Worm (Caenorhabditis elegans) whole organism, late embryonic: ENCODE measurements around the gene srlf-15.

Experiments used
- F13H6.1 ChIP-seq: sonication (generic microtip); optimal IDR thresholded peaks from 2 replicates; lab custom pipeline; 2016; ENCODE audit warnings: missing genetic modification characterization, missing compliant biosample characterization
- K09A11.1 ChIP-seq: sonication (generic microtip); optimal IDR thresholded peaks from 2 replicates; lab custom pipeline; 2017; ENCODE audit warnings: antibody characterized with exemption, mild to moderate bottlenecking, missing genetic modification characterization, missing compliant biosample characterization; ENCODE audit not compliant: insufficient read depth
- T23F11.4 ChIP-seq: fragments of 200-800 bp; sonication (Bioruptor generic); optimal IDR thresholded peaks from 2 replicates; lab custom pipeline; 2018; ENCODE audit warnings: mild to moderate bottlenecking, missing genetic modification characterization, missing compliant biosample characterization
- Y22D7AL.16 ChIP-seq: sonication (generic microtip); optimal IDR thresholded peaks from 2 replicates; lab custom pipeline; 2016; ENCODE audit warnings: missing genetic modification characterization, missing compliant biosample characterization
- ama-1 ChIP-seq: fragments of 150-350 bp; optimal IDR thresholded peaks from 2 replicates; lab custom pipeline; 2014
- ceh-14 ChIP-seq: sonication (generic microtip); optimal IDR thresholded peaks from 2 replicates; lab custom pipeline; 2016; ENCODE audit warnings: missing genotype, missing genetic modification characterization, missing compliant biosample characterization
- ceh-18 ChIP-seq: sonication (generic microtip); optimal IDR thresholded peaks from 2 replicates; lab custom pipeline; 2016; ENCODE audit warnings: missing genetic modification characterization, missing compliant biosample characterization
- ceh-22 ChIP-seq: sonication (generic microtip); optimal IDR thresholded peaks from 2 replicates; lab custom pipeline; 2017; ENCODE audit warnings: missing biosample characterization, missing genetic modification characterization
- ceh-31 ChIP-seq: sonication (generic microtip); optimal IDR thresholded peaks from 2 replicates; lab custom pipeline; 2016; ENCODE audit warnings: missing genetic modification characterization, missing compliant biosample characterization
- ceh-48 ChIP-seq: sonication (generic microtip); optimal IDR thresholded peaks from 2 replicates; lab custom pipeline; 2016; ENCODE audit warnings: missing genetic modification characterization, inconsistent platforms, missing compliant biosample characterization
- ceh-9 ChIP-seq: sonication (generic microtip); optimal IDR thresholded peaks from 2 replicates; lab custom pipeline; 2016; ENCODE audit warnings: mild to moderate bottlenecking, missing genetic modification characterization, inconsistent platforms, missing compliant biosample characterization
- dve-1 ChIP-seq: sonication (generic microtip); optimal IDR thresholded peaks from 2 replicates; lab custom pipeline; 2017; ENCODE audit warnings: antibody characterized with exemption, mild to moderate bottlenecking, missing genetic modification characterization, missing compliant biosample characterization
- elt-4 ChIP-seq: sonication (generic microtip); optimal IDR thresholded peaks from 2 replicates; lab custom pipeline; 2016; ENCODE audit warnings: missing genetic modification characterization, missing compliant biosample characterization
- ets-4 ChIP-seq: sonication (generic microtip); optimal IDR thresholded peaks from 2 replicates; lab custom pipeline; 2016; ENCODE audit warnings: missing genetic modification characterization, missing compliant biosample characterization
- eyg-1 ChIP-seq: sonication (generic microtip); optimal IDR thresholded peaks from 2 replicates; lab custom pipeline; 2016; ENCODE audit warnings: missing genotype, missing genetic modification characterization, missing compliant biosample characterization
- fax-1 ChIP-seq: sonication (generic microtip); optimal IDR thresholded peaks from 2 replicates; lab custom pipeline; 2016; ENCODE audit warnings: missing genotype, missing genetic modification characterization, missing compliant biosample characterization
- fkh-10 ChIP-seq: fragments of 150-350 bp; optimal IDR thresholded peaks from 2 replicates; lab custom pipeline; 2014; ENCODE audit warnings: missing biosample characterization, missing genetic modification reagents, missing genetic modification characterization
- fkh-6 ChIP-seq: sonication (generic microtip); optimal IDR thresholded peaks from 2 replicates; lab custom pipeline; 2016; ENCODE audit warnings: missing genetic modification characterization, missing compliant biosample characterization
- hlh-15 ChIP-seq: sonication (generic microtip); optimal IDR thresholded peaks from 2 replicates; lab custom pipeline; 2016; ENCODE audit warnings: missing genetic modification characterization, missing compliant biosample characterization
- hlh-30 ChIP-seq: sonication (generic microtip); optimal IDR thresholded peaks from 2 replicates; lab custom pipeline; 2017; ENCODE audit warnings: antibody characterized with exemption, missing genetic modification characterization, missing compliant biosample characterization; ENCODE audit not compliant: insufficient read depth
- lim-6 ChIP-seq: sonication (generic microtip); optimal IDR thresholded peaks from 2 replicates; lab custom pipeline; 2016; ENCODE audit warnings: missing genetic modification characterization, missing compliant biosample characterization
- lin-11 ChIP-seq: fragments of 200-800 bp; sonication (Bioruptor generic); optimal IDR thresholded peaks from 2 replicates; lab custom pipeline; 2018; ENCODE audit warnings: mild to moderate bottlenecking, missing genetic modification characterization, missing compliant biosample characterization
- nhr-11 ChIP-seq: fragments of 150-350 bp; optimal IDR thresholded peaks from 2 replicates; lab custom pipeline; 2014; ENCODE audit warnings: missing biosample characterization, missing genetic modification characterization
- npax-4 ChIP-seq: sonication (generic microtip); optimal IDR thresholded peaks from 2 replicates; lab custom pipeline; 2016; ENCODE audit warnings: missing genetic modification characterization, missing compliant biosample characterization
- odd-2 ChIP-seq: sonication (generic microtip); optimal IDR thresholded peaks from 2 replicates; lab custom pipeline; 2017; ENCODE audit warnings: antibody characterized with exemption, mild to moderate bottlenecking, missing genetic modification characterization, missing compliant biosample characterization
- ref-2 ChIP-seq: sonication (generic microtip); optimal IDR thresholded peaks from 2 replicates; lab custom pipeline; 2016; ENCODE audit warnings: missing genetic modification characterization, missing compliant biosample characterization
- rnt-1 ChIP-seq: sonication (generic microtip); optimal IDR thresholded peaks from 2 replicates; lab custom pipeline; 2016; ENCODE audit warnings: missing genetic modification characterization, missing compliant biosample characterization
- sdc-2 ChIP-seq: sonication (generic microtip); optimal IDR thresholded peaks from 2 replicates; lab custom pipeline; 2016; ENCODE audit warnings: missing genotype, missing genetic modification characterization, missing compliant biosample characterization
- sox-2 ChIP-seq: fragments of 200-800 bp; sonication (Bioruptor generic); IDR thresholded peaks from 2 replicates; pipeline ENCODE4 v1.3.6; 2022; ENCODE audit warnings: missing genetic modification reagents, missing genetic modification characterization, missing compliant biosample characterization
- syd-9 ChIP-seq: sonication (generic microtip); optimal IDR thresholded peaks from 2 replicates; lab custom pipeline; 2016; ENCODE audit warnings: mild to moderate bottlenecking, missing genetic modification characterization, moderate library complexity, missing compliant biosample characterization
- tbx-2 ChIP-seq: sonication (generic microtip); optimal IDR thresholded peaks from 2 replicates; lab custom pipeline; 2016; ENCODE audit warnings: missing genetic modification characterization, missing compliant biosample characterization
- tbx-7 ChIP-seq: sonication (generic microtip); optimal IDR thresholded peaks from 2 replicates; lab custom pipeline; 2016; ENCODE audit warnings: missing genotype, missing genetic modification characterization, missing compliant biosample characterization
- ttx-3 ChIP-seq: sonication (generic microtip); optimal IDR thresholded peaks from 2 replicates; lab custom pipeline; 2016; ENCODE audit warnings: missing genetic modification reagents, missing genetic modification characterization, missing compliant biosample characterization
- unc-3 ChIP-seq, 2 experiments: fragments of 200-800 bp in 1 of 2; sonication (Bioruptor generic) in 1 of 2; sonication (generic microtip) in 1 of 2; conservative IDR thresholded peaks in 1 of 2; optimal IDR thresholded peaks in 1 of 2; 2 replicates each; pipeline versions ENCODE4 v1.3.6 to Lab custom; 2016 to 2022; ENCODE audit warnings: missing compliant biosample characterization in 2 of 2, missing genetic modification characterization in 2 of 2, missing genetic modification reagents in 1 of 2
- unc-42 ChIP-seq: sonication (generic microtip); optimal IDR thresholded peaks from 2 replicates; lab custom pipeline; 2016; ENCODE audit warnings: missing genotype, missing genetic modification characterization, missing compliant biosample characterization
- unc-55 ChIP-seq: sonication (generic microtip); optimal IDR thresholded peaks from 2 replicates; lab custom pipeline; 2017; ENCODE audit warnings: missing biosample characterization, missing genetic modification reagents, missing genetic modification characterization
- zip-5 ChIP-seq: sonication (generic microtip); optimal IDR thresholded peaks from 2 replicates; lab custom pipeline; 2016; ENCODE audit warnings: missing genetic modification characterization, missing compliant biosample characterization
- ztf-16 ChIP-seq: sonication (generic microtip); optimal IDR thresholded peaks from 2 replicates; lab custom pipeline; 2017; ENCODE audit warnings: missing genetic modification characterization, missing compliant biosample characterization

srlf-15 gene

ce11 chrII:11055223-11055622, 19.3 kb downstream of the srlf-15 start, which contains the start of gene F45E10.2:
TSS of gene F45E10.2 (minus strand) at chrII:11055323.
- no peak for TF ChIP-seq F13H6.1 (tag; lab: Kevin White, UChicago)
- no peak for TF ChIP-seq tbx-2 (tag; lab: Kevin White, UChicago)

ce11 chrII:11057256-11057655, 21.4 kb downstream of the srlf-15 start:
- no peak for TF ChIP-seq fax-1
- no peak for TF ChIP-seq lin-11
- no peak for TF ChIP-seq zip-5
- no peak for TF ChIP-seq unc-42
- TF ChIP-seq odd-2 (tag; lab: Kevin White, UChicago), result no peak
- no peak for TF ChIP-seq ttx-3 (tag; lab: Kevin White, UChicago)
- no peak for TF ChIP-seq ztf-16 (tag; lab: Kevin White, UChicago)
- no peak for TF ChIP-seq ama-1 (lab: Kevin White, UChicago)
- TF ChIP-seq ceh-48 (tag; lab: Kevin White, UChicago), result no peak
- no peak for TF ChIP-seq nhr-11 (tag; lab: Kevin White, UChicago)
- TF ChIP-seq rnt-1 (tag; lab: Kevin White, UChicago), result no peak
- no peak for TF ChIP-seq unc-55 (GFP tag; lab: Kevin White, UChicago)
- no peak for TF ChIP-seq fkh-10 (GFP tag; lab: Kevin White, UChicago)
- TF ChIP-seq elt-4 (tag; lab: Kevin White, UChicago), result no peak
- no peak for TF ChIP-seq unc-3 (GFP tag; conservative IDR thresholded peaks at IDR 0.05; lab: Robert Waterston, UW)
- no peak for TF ChIP-seq unc-3 (tag; optimal IDR thresholded peaks at IDR 0.05; lab: Kevin White, UChicago)
- TF ChIP-seq ets-4 (tag; lab: Kevin White, UChicago), result no peak
- no peak for TF ChIP-seq npax-4 (tag; lab: Kevin White, UChicago)
- no peak for TF ChIP-seq lim-6
- TF ChIP-seq eyg-1 (tag; lab: Kevin White, UChicago), result no peak
- TF ChIP-seq, all 69 proteins: peak for 0

- TF ChIP-seq ceh-9 (tag; lab: Kevin White, UChicago), result no peak
- TF ChIP-seq elt-4 (tag; lab: Kevin White, UChicago), result no peak
- peak; percentile 20 for TF ChIP-seq ref-2 (tag; lab: Kevin White, UChicago)
- TF ChIP-seq sox-2 (GFP tag; lab: Robert Waterston, UW), result no peak
- TF ChIP-seq ceh-18, result no peak
- TF ChIP-seq hlh-15 (tag; lab: Kevin White, UChicago), result no peak
Measured at ce11 chrII:11064191-11064695, 28.4 kb downstream of the srlf-15 start.

- TF ChIP-seq ceh-31 (tag; lab: Kevin White, UChicago) (peak; percentile 2), unc-55 (GFP tag; lab: Kevin White, UChicago) (peak; percentile 0), ceh-14 (tag; lab: Kevin White, UChicago) (peak; percentile 16), unc-42 (peak; percentile 54), T23F11.4 (GFP tag; lab: Kevin White, UChicago) (no peak)
- TF ChIP-seq, all 69 proteins: peak for 4
Measured at ce11 chrII:11072565-11072964, 36.7 kb downstream of the srlf-15 start.

- TF ChIP-seq zip-5 (no peak), fkh-6 (tag; lab: Kevin White, UChicago) (no peak), K09A11.1 (tag; lab: Kevin White, UChicago) (no peak), rnt-1 (tag; lab: Kevin White, UChicago) (peak; percentile 30)
Measured at ce11 chrII:11076550-11076949, 40.7 kb downstream of the srlf-15 start.

ce11 chrII:11086770-11087169, 50.9 kb downstream of the srlf-15 start:
- TF ChIP-seq unc-55 (GFP tag; lab: Kevin White, UChicago) (no peak), ama-1 (lab: Kevin White, UChicago) (no peak), ceh-31 (tag; lab: Kevin White, UChicago) (peak; percentile 18), hlh-30 (no peak), nhr-11 (tag; lab: Kevin White, UChicago) (no peak), unc-42 (peak; percentile 77), ceh-14 (tag; lab: Kevin White, UChicago) (no peak), eyg-1 (tag; lab: Kevin White, UChicago) (no peak), ceh-22 (tag; lab: Kevin White, UChicago) (no peak), dve-1 (tag; lab: Kevin White, UChicago) (no peak), ceh-9 (tag; lab: Kevin White, UChicago) (no peak), syd-9 (tag; lab: Kevin White, UChicago) (no peak), fkh-10 (GFP tag; lab: Kevin White, UChicago) (no peak), npax-4 (tag; lab: Kevin White, UChicago) (no peak), tbx-7 (no peak), lin-11 (no peak), sdc-2 (tag; lab: Kevin White, UChicago) (no peak), Y22D7AL.16 (tag; lab: Kevin White, UChicago) (no peak)
- TF ChIP-seq, all 69 proteins: peak for 2
